Fruit fly (Drosophila melanogaster): ENCODE results near the gene CG2260.

Gene CG2260

dm6 chrX:8112715-8113114 lies 8.2 kb downstream of the CG2260 start (continued):
- TF ChIP-seq amos (GFP tag; IDR thresholded peaks at IDR 0.05; ENCODE audit: partially characterized antibody), result no peak
- no peak for TF ChIP-seq ATbp (GFP tag; optimal IDR thresholded peaks at IDR 0.05)
- no peak for TF ChIP-seq CTCF (GFP tag; optimal IDR thresholded peaks at IDR 0.05)
- no peak for TF ChIP-seq CG2199 (GFP tag; IDR thresholded peaks at IDR 0.05)
- TF ChIP-seq TFAM (GFP tag; optimal IDR thresholded peaks at IDR 0.05), result no peak
- TF ChIP-seq Asciz (GFP tag; optimal IDR thresholded peaks at IDR 0.05), result no peak
- no peak for TF ChIP-seq CG3163 (GFP tag; optimal IDR thresholded peaks at IDR 0.05)
- TF ChIP-seq CG9437 (GFP tag; optimal IDR thresholded peaks at IDR 0.05), result no peak
- no peak for TF ChIP-seq HmgZ (tag; optimal IDR thresholded peaks at IDR 0.05)
- TF ChIP-seq CG12942 (GFP tag; optimal IDR thresholded peaks at IDR 0.05), result no peak
- TF ChIP-seq chif (GFP tag; optimal IDR thresholded peaks at IDR 0.05), result no peak
- no peak for TF ChIP-seq CG4404 (GFP tag; IDR thresholded peaks at IDR 0.05)
- no peak for TF ChIP-seq CG14965 (GFP tag; optimal IDR thresholded peaks at IDR 0.05; ENCODE audit: borderline replicate concordance)
- TF ChIP-seq CG15696 (tag; optimal IDR thresholded peaks at IDR 0.05), result no peak
- no peak for TF ChIP-seq CG18262 (tag; optimal IDR thresholded peaks at IDR 0.05)
- TF ChIP-seq GATAe (GFP tag; conservative IDR thresholded peaks at IDR 0.05), result peak; percentile 70
- no peak for TF ChIP-seq CG4854 (GFP tag; optimal IDR thresholded peaks at IDR 0.05)
- TF ChIP-seq bbx (GFP tag; IDR thresholded peaks at IDR 0.05; ENCODE audit: partially characterized antibody), result no peak
- TF ChIP-seq CG32532 (GFP tag; IDR thresholded peaks at IDR 0.05), result peak; percentile 64; the same call in 1 of the 2 replicates
- peak; percentile 7 for TF ChIP-seq jumu (GFP tag; optimal IDR thresholded peaks at IDR 0.05)
- TF ChIP-seq NFAT (GFP tag; IDR thresholded peaks at IDR 0.05), result 0 out of 2 replicates have a peak, but pooled peaks have one; percentile 3
- no peak for TF ChIP-seq CHES-1-like (GFP tag; optimal IDR thresholded peaks at IDR 0.05)
- no peak for TF ChIP-seq CG7372 (GFP tag; IDR thresholded peaks at IDR 0.05)
- TF ChIP-seq Dip2 (GFP tag; IDR thresholded peaks at IDR 0.05), result no peak
- peak; percentile 7 to 52 for TF ChIP-seq dpn (GFP tag; optimal IDR thresholded peaks at IDR 0.05)
- TF ChIP-seq CG15269 (tag; optimal IDR thresholded peaks at IDR 0.05), result peak; percentile 45
- no peak for TF ChIP-seq insv (GFP tag; optimal IDR thresholded peaks at IDR 0.05)
- no peak for TF ChIP-seq CG8478 (optimal IDR thresholded peaks at IDR 0.05)
- TF ChIP-seq CkIIα-i1 (GFP tag; IDR thresholded peaks at IDR 0.05), result no peak
- TF ChIP-seq YL-1 (GFP tag; optimal IDR thresholded peaks at IDR 0.05), result no peak
- TF ChIP-seq NfI (GFP tag; optimal IDR thresholded peaks at IDR 0.05), result peak; percentile 39
- TF ChIP-seq CG7271 (tag; optimal IDR thresholded peaks at IDR 0.05), result no peak
- no peak for TF ChIP-seq CG2889 (GFP tag; IDR thresholded peaks at IDR 0.05)
- TF ChIP-seq Vsx1 (GFP tag; optimal IDR thresholded peaks at IDR 0.05), result no peak
- TF ChIP-seq CG11695 (GFP tag; IDR thresholded peaks at IDR 0.05), result 0 out of 3 replicates have a peak, but pooled peaks have one; percentile 28
- no peak for TF ChIP-seq luna (GFP tag; optimal IDR thresholded peaks at IDR 0.05)
- no peak for TF ChIP-seq Nf-YB (GFP tag; optimal IDR thresholded peaks at IDR 0.05)
- no peak for TF ChIP-seq CG6272 (GFP tag; IDR thresholded peaks at IDR 0.05)
- no peak for TF ChIP-seq CG10147 (GFP tag; optimal IDR thresholded peaks at IDR 0.05)
- no peak for TF ChIP-seq NC2β (GFP tag; optimal IDR thresholded peaks at IDR 0.05)
- peak; percentile 30 for TF ChIP-seq bab2 (GFP tag; optimal IDR thresholded peaks at IDR 0.05)
- TF ChIP-seq cato (GFP tag; optimal IDR thresholded peaks at IDR 0.05; ENCODE audit: borderline replicate concordance), result no peak
- TF ChIP-seq CG6765 (GFP tag; optimal IDR thresholded peaks at IDR 0.05), result peak; percentile 21
- TF ChIP-seq CG18764 (GFP tag; optimal IDR thresholded peaks at IDR 0.05), result no peak
- TF ChIP-seq Ptx1 (GFP tag; IDR thresholded peaks at IDR 0.05), result peak; percentile 46; the same call in 1 of the 2 replicates
- TF ChIP-seq mam (GFP tag; optimal IDR thresholded peaks at IDR 0.05), result peak; percentile 41
- TF ChIP-seq CG15073 (GFP tag; optimal IDR thresholded peaks at IDR 0.05), result no peak
- peak; percentile 52 for TF ChIP-seq CG9932 (GFP tag; IDR thresholded peaks at IDR 0.05)
- no peak for TF ChIP-seq en (GFP tag; optimal IDR thresholded peaks at IDR 0.05)
- no peak for TF ChIP-seq CG16813 (GFP tag; IDR thresholded peaks at IDR 0.05; ENCODE audit: partially characterized antibody)
- TF ChIP-seq Ravus (GFP tag; IDR thresholded peaks at IDR 0.05), result no peak
- no peak for TF ChIP-seq eyg (GFP tag; optimal IDR thresholded peaks at IDR 0.05)
- no peak for TF ChIP-seq CG8089 (GFP tag; optimal IDR thresholded peaks at IDR 0.05)

Data from whole organism, embryonic.